Worm (Caenorhabditis elegans) whole organism, mixed stage, embryonic: ENCODE results near the gene ZK622.5.

ENCODE experiments used
- cnd-1 ChIP-seq: fragments of 200-800 bp; sonication (Bioruptor generic); optimal IDR thresholded peaks from 2 replicates; lab custom pipeline; 2018; ENCODE audit warnings: mild to moderate bottlenecking, missing genetic modification characterization, missing compliant biosample characterization
- lsy-2 ChIP-seq: fragments of 150-350 bp; optimal IDR thresholded peaks from 2 replicates; lab custom pipeline; 2014; ENCODE audit warnings: missing biosample characterization, missing genetic modification characterization
- mep-1 ChIP-seq: fragments of 150-350 bp; optimal IDR thresholded peaks from 2 replicates; lab custom pipeline; 2017; ENCODE audit warnings: missing biosample characterization, missing genetic modification reagents, missing genetic modification characterization, inconsistent platforms
- nhr-237 ChIP-seq: fragments of 150-350 bp; optimal IDR thresholded peaks from 2 replicates; lab custom pipeline; 2014; ENCODE audit warnings: missing biosample characterization, missing genetic modification characterization
- snpc-4 ChIP-seq: fragments of 150-350 bp; optimal IDR thresholded peaks from 2 replicates; lab custom pipeline; 2014; ENCODE audit warnings: missing biosample characterization, missing genetic modification characterization
- sptf-1 ChIP-seq: sonication (generic microtip); optimal IDR thresholded peaks from 2 replicates; lab custom pipeline; 2017; ENCODE audit warnings: mild to moderate bottlenecking, missing genetic modification characterization, moderate library complexity, missing compliant biosample characterization
- ztf-11 ChIP-seq: fragments of 150-350 bp; optimal IDR thresholded peaks from 2 replicates; lab custom pipeline; 2014; ENCODE audit warnings: missing biosample characterization, missing genetic modification characterization

ce11 chrII:5241560-5241959, 47.7 kb upstream of the ZK622.5 start, which contains the start of gene T16D1.1:
- TF ChIP-seq ztf-11 (tag; lab: Kevin White, UChicago) = no peak
- TF ChIP-seq mep-1 (tag; lab: Kevin White, UChicago) = no peak
- TF ChIP-seq snpc-4 (tag; lab: Kevin White, UChicago) = no peak
- TF ChIP-seq nhr-237 (tag; lab: Kevin White, UChicago) = no peak
- no peak for TF ChIP-seq sptf-1 (tag; lab: Kevin White, UChicago)
- no peak for TF ChIP-seq cnd-1 (tag; lab: Kevin White, UChicago)
- TF ChIP-seq lsy-2 (tag; lab: Kevin White, UChicago) = no peak
